Worm (Caenorhabditis elegans) whole organism, midembryonic: ENCODE results near the gene C39F7.5.

Experiments used
- cog-1 ChIP-seq: sonication (generic microtip); optimal IDR thresholded peaks from 2 replicates; lab custom pipeline; 2016; ENCODE audit warnings: missing genetic modification characterization, missing compliant biosample characterization
- flt-1 ChIP-seq: fragments of 200-800 bp; sonication (Bioruptor generic); IDR thresholded peaks from 2 replicates; pipeline ENCODE4 v1.3.6; 2022; ENCODE audit warnings: missing genetic modification characterization, missing compliant biosample characterization
- klf-2 ChIP-seq: fragments of 200-800 bp; sonication (Bioruptor generic); conservative IDR thresholded peaks from 2 replicates; pipeline ENCODE4 v1.3.6; 2022; ENCODE audit warnings: missing genetic modification reagents, missing genetic modification characterization, missing compliant biosample characterization
- med-1 ChIP-seq: sonication (generic microtip); optimal IDR thresholded peaks from 2 replicates; lab custom pipeline; 2017; ENCODE audit warnings: missing genetic modification characterization, mild to moderate bottlenecking, missing compliant biosample characterization, antibody characterized with exemption, missing genetic modification reagents; ENCODE audit not compliant: insufficient read depth
- ref-1 ChIP-seq: fragments of 200-800 bp; sonication (Bioruptor generic); conservative IDR thresholded peaks from 2 replicates; pipeline ENCODE4 v1.3.6; 2022; ENCODE audit warnings: missing genetic modification reagents, missing genetic modification characterization, missing compliant biosample characterization
- tab-1 ChIP-seq: fragments of 200-800 bp; sonication (Bioruptor generic); IDR thresholded peaks from 2 replicates; pipeline ENCODE4 v1.3.6; 2022; ENCODE audit warnings: missing genetic modification characterization, missing compliant biosample characterization
- ztf-23 ChIP-seq: fragments of 200-800 bp; sonication (Bioruptor generic); IDR thresholded peaks from 2 replicates; pipeline ENCODE4 v1.3.6; 2022; ENCODE audit warnings: missing genetic modification reagents, missing genetic modification characterization, missing compliant biosample characterization
- ztf-29 ChIP-seq: fragments of 200-800 bp; sonication (Bioruptor generic); IDR thresholded peaks from 2 replicates; pipeline ENCODE4 v1.3.6; 2022; ENCODE audit warnings: missing genetic modification reagents, missing genetic modification characterization, missing compliant biosample characterization

- TF ChIP-seq ztf-29 (GFP tag; lab: Robert Waterston, UW) (no peak), ztf-23 (GFP tag; lab: Robert Waterston, UW) (no peak), cog-1 (tag; lab: Kevin White, UChicago) (no peak), flt-1 (GFP tag; lab: Robert Waterston, UW) (no peak), klf-2 (no peak), ref-1 (GFP tag; lab: Robert Waterston, UW) (no peak), med-1 (GFP tag; lab: Kevin White, UChicago) (no peak), tab-1 (GFP tag; lab: Robert Waterston, UW) (no peak)
Observed at ce11 chrV:1244021-1244708, 20.4 kb upstream of the C39F7.5 start.
